Worm (Caenorhabditis elegans) whole organism, L3 larva: Measurements from ENCODE around the gene rab-37.
"Not testable (repeated sequence)": the region's sequence is repeated elsewhere in the genome, so short reads cannot be mapped to it uniquely, and the experiment has no call there.

ENCODE experiments used
- ZK546.5 ChIP-seq: sonication (generic microtip); optimal IDR thresholded peaks from 2 replicates; lab custom pipeline; 2017; ENCODE audit warnings: missing biosample characterization, missing genetic modification characterization
- ama-1 ChIP-seq: fragments of 150-350 bp; optimal IDR thresholded peaks from 2 replicates; lab custom pipeline; 2018
- eor-1 ChIP-seq, 2 experiments: fragments of 150-350 bp; optimal IDR thresholded peaks; 2 replicates each; lab custom pipeline; 2014 to 2018; ENCODE audit warnings: missing biosample characterization in 2 of 2, missing genetic modification characterization in 2 of 2
- lin-15B ChIP-seq: fragments of 150-350 bp; optimal IDR thresholded peaks from 2 replicates; lab custom pipeline; 2014; ENCODE audit warnings: missing biosample characterization, missing genetic modification characterization
- lin-39 ChIP-seq: fragments of 150-350 bp; optimal IDR thresholded peaks from 2 replicates; lab custom pipeline; 2018; ENCODE audit warnings: missing biosample characterization, missing genetic modification reagents, missing genetic modification characterization
- mdl-1 ChIP-seq: fragments of 150-350 bp; optimal IDR thresholded peaks from 2 replicates; lab custom pipeline; 2014; ENCODE audit warnings: missing biosample characterization, missing genetic modification characterization
- nhr-11 ChIP-seq: fragments of 150-350 bp; optimal IDR thresholded peaks from 2 replicates; lab custom pipeline; 2014; ENCODE audit warnings: missing biosample characterization, missing genetic modification characterization
- nhr-43 ChIP-seq: sonication (generic microtip); optimal IDR thresholded peaks from 2 replicates; lab custom pipeline; 2016; ENCODE audit warnings: mild to moderate bottlenecking, missing genetic modification characterization, missing compliant biosample characterization; ENCODE audit not compliant: poor library complexity, severe bottlenecking
- nhr-77 ChIP-seq: fragments of 150-350 bp; optimal IDR thresholded peaks from 2 replicates; lab custom pipeline; 2014; ENCODE audit warnings: missing biosample characterization, missing genetic modification characterization
- pqm-1 ChIP-seq: fragments of 150-350 bp; optimal IDR thresholded peaks from 2 replicates; lab custom pipeline; 2017; ENCODE audit warnings: missing biosample characterization, missing genetic modification characterization, inconsistent platforms
- zag-1 ChIP-seq: fragments of 150-350 bp; optimal IDR thresholded peaks from 2 replicates; lab custom pipeline; 2014; ENCODE audit warnings: missing biosample characterization, missing genetic modification characterization
- ztf-4 ChIP-seq: fragments of 150-350 bp; optimal IDR thresholded peaks from 2 replicates; lab custom pipeline; 2014; ENCODE audit warnings: missing biosample characterization, missing genetic modification characterization

ce11 chrX:4202114-4202513, 33.5 kb downstream of the rab-37 start, which contains the start of gene F20B6.6:
- TF ChIP-seq ZK546.5 (tag; lab: Kevin White, UChicago); nhr-43 (tag; lab: Kevin White, UChicago); pqm-1 (tag; lab: Kevin White, UChicago); ztf-4 (tag; lab: Kevin White, UChicago); mdl-1 (tag; lab: Kevin White, UChicago); lin-39 (tag; lab: Kevin White, UChicago); nhr-77 (tag; lab: Kevin White, UChicago); ama-1 (lab: Kevin White, UChicago); zag-1; eor-1 (tag; optimal IDR thresholded peaks at IDR 0.05; lab: Kevin White, UChicago); nhr-11 (tag; lab: Kevin White, UChicago); lin-15B (tag; lab: Kevin White, UChicago): not testable (repeated sequence)
